Fruit fly (Drosophila melanogaster) whole organism, pupa: ENCODE measurements around the gene NUCB1.

Experiments used
- CG10348 ChIP-seq: fragments of 200-800 bp; sonication (Bioruptor generic); IDR thresholded peaks from 2 replicates; pipeline ENCODE4 v1.3.6; 2022; ENCODE audit warnings: missing biosample characterization, missing genetic modification characterization
- CG12605 ChIP-seq: fragments of 200-800 bp; sonication (Bioruptor generic); IDR thresholded peaks from 2 replicates; pipeline ENCODE4 v1.3.6; 2022; ENCODE audit warnings: missing biosample characterization, missing genetic modification characterization
- CG15710 ChIP-seq: fragments of 200-800 bp; sonication (Bioruptor generic); optimal IDR thresholded peaks from 2 replicates; lab custom pipeline; 2018; ENCODE audit warnings: missing biosample characterization, mild to moderate bottlenecking, missing genetic modification characterization, moderate library complexity
- CG17806 ChIP-seq: fragments of 200-800 bp; sonication (Bioruptor generic); optimal IDR thresholded peaks from 2 replicates; lab custom pipeline; 2018; ENCODE audit warnings: missing biosample characterization, mild to moderate bottlenecking, missing genetic modification characterization, moderate library complexity
- CG32121 ChIP-seq: fragments of 200-800 bp; sonication (Bioruptor generic); IDR thresholded peaks from 2 replicates; pipeline ENCODE4 v1.3.6; 2022; ENCODE audit warnings: missing biosample characterization, missing genetic modification characterization
- CG9948 ChIP-seq: fragments of 200-800 bp; sonication (Bioruptor generic); optimal IDR thresholded peaks from 2 replicates; lab custom pipeline; 2018; ENCODE audit warnings: missing biosample characterization, mild to moderate bottlenecking, missing genetic modification characterization, moderate library complexity
- D1 ChIP-seq: fragments of 200-800 bp; sonication (Bioruptor generic); optimal IDR thresholded peaks from 2 replicates; lab custom pipeline; 2018; ENCODE audit warnings: missing biosample characterization, mild to moderate bottlenecking, missing genetic modification characterization, moderate library complexity
- EcR ChIP-seq: fragments of 200-800 bp; sonication (Bioruptor generic); optimal IDR thresholded peaks from 3 replicates; lab custom pipeline; 2019; ENCODE audit warnings: missing biosample characterization, missing genetic modification characterization, mild to moderate bottlenecking, moderate library complexity, missing genetic modification reagents
- Ets98B ChIP-seq: fragments of 200-800 bp; sonication (Bioruptor generic); IDR thresholded peaks from 2 replicates; pipeline ENCODE4 v1.3.6; 2022; ENCODE audit warnings: missing biosample characterization, missing genetic modification characterization
- rn ChIP-seq: fragments of 200-800 bp; sonication (Bioruptor generic); IDR thresholded peaks from 2 replicates; pipeline ENCODE4 v1.3.6; 2022; ENCODE audit warnings: missing biosample characterization, missing genetic modification characterization

DNA sequence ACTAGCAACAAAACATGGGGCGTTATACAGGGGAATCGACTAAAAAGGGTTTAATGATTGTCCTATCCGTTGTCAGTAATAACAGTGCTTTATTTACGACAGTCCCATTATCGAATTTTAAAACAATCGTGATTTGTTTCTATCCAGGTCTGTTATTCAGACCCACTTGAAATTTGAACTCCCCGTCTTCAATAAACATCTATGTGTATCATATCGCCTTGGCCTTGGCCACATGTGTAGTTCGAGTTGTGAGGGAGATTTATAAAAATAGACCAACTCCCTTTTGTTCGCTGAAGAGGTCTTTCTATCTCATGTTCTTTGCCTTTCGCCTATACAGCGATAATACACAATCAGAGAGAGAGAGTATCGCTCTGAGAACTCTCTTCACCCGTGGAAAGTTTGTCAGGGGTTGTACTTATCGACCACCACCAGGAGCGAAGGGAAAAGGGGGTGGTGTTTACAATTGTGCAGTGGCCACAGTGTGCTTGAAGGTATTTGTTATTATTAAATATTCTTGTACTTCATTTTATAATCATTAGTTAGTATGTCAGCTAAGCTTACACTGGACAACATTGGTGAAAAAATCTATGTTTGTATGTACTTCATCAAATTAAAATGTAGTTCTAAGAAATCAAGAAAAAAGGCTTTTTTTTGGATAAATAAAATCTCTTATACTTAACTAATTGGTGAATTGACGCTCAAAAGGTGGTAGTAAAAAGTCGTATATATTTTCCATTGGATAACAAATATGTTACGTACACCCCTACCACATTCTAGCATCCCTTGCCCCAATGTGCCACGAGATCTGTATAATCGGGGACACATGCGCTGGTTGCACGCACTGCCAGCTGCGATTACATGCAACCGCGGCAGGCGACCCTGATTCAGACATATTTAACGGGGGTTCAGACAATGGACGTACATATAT is 44.7 kb downstream of the NUCB1 start:
- TF ChIP-seq D1 (tag; lab: Kevin White, UChicago) (peak; percentile 61), rn (GFP tag; lab: Robert Waterston, UW) (no peak), EcR (peak; percentile 47), CG32121 (GFP tag; lab: Robert Waterston, UW) (peak; percentile 37; the same call in 1 of the 2 replicates), Ets98B (GFP tag; lab: Robert Waterston, UW) (no peak; the same call in 1 of the 2 replicates), CG17806 (tag; lab: Kevin White, UChicago) (peak; percentile 70), CG12605 (GFP tag; lab: Robert Waterston, UW) (peak; percentile 25; the same call in 1 of the 2 replicates), CG15710 (peak; percentile 78), CG9948 (tag; lab: Kevin White, UChicago) (peak; percentile 76), CG10348 (no peak)
